Worm (Caenorhabditis elegans) whole organism, young adult: ENCODE results near the gene F38B7.3.
A peak's percentile ranks its signal among the peaks of the same experiment; 100 is the strongest.

Experiments
- C06A6.2 ChIP-seq: fragments of 200-800 bp; sonication (Bioruptor generic); conservative IDR thresholded peaks from 2 replicates; pipeline ENCODE4 v1.3.6; 2022; ENCODE audit warnings: missing genetic modification characterization, missing compliant biosample characterization
- F57C9.4 ChIP-seq: sonication (generic microtip); optimal IDR thresholded peaks from 2 replicates; lab custom pipeline; 2017; ENCODE audit warnings: mild to moderate bottlenecking, missing genetic modification characterization, missing compliant biosample characterization
- K12H6.12 ChIP-seq: fragments of 200-800 bp; sonication (Bioruptor generic); optimal IDR thresholded peaks from 2 replicates; lab custom pipeline; 2018; ENCODE audit warnings: mild to moderate bottlenecking, missing genetic modification characterization, missing compliant biosample characterization
- Y56A3A.18 ChIP-seq: fragments of 200-800 bp; sonication (Bioruptor generic); IDR thresholded peaks from 2 replicates; pipeline ENCODE4 v1.3.6; 2022; ENCODE audit warnings: missing genetic modification reagents, missing genetic modification characterization, missing compliant biosample characterization
- Y79H2A.3 ChIP-seq: fragments of 200-800 bp; sonication (Bioruptor generic); conservative IDR thresholded peaks from 2 replicates; pipeline ENCODE4 v1.3.6; 2022; ENCODE audit warnings: missing genetic modification reagents, missing genetic modification characterization, missing compliant biosample characterization
- ama-1 ChIP-seq, 3 experiments: fragments of 150-350 bp in 1 of 3; sonication (generic microtip) in 2 of 3; optimal IDR thresholded peaks; 2 replicates each; lab custom pipeline; 2014 to 2018; ENCODE audit warnings: missing biosample characterization in 2 of 3, missing genetic modification characterization in 2 of 3, missing genetic modification reagents in 2 of 3
- aptf-2 ChIP-seq: fragments of 200-800 bp; sonication (Bioruptor generic); conservative IDR thresholded peaks from 2 replicates; pipeline ENCODE4 v1.3.6; 2022; ENCODE audit warnings: missing genetic modification reagents, missing genetic modification characterization, missing compliant biosample characterization
- attf-5 ChIP-seq: fragments of 200-800 bp; sonication (Bioruptor generic); optimal IDR thresholded peaks from 2 replicates; lab custom pipeline; 2018; ENCODE audit warnings: mild to moderate bottlenecking, missing genetic modification characterization, missing compliant biosample characterization
- cebp-1 ChIP-seq, 2 experiments: fragments of 200-800 bp in 1 of 2; sonication (Bioruptor generic) in 1 of 2; sonication (generic microtip) in 1 of 2; IDR thresholded peaks in 1 of 2; optimal IDR thresholded peaks in 1 of 2; 2 replicates each; pipeline versions ENCODE4 v1.3.6 to Lab custom; 2017 to 2022; ENCODE audit warnings: missing compliant biosample characterization in 2 of 2, missing genetic modification characterization in 2 of 2, mild to moderate bottlenecking in 1 of 2, missing genetic modification reagents in 1 of 2, moderate library complexity in 1 of 2
- ceh-100 ChIP-seq: fragments of 200-800 bp; sonication (Bioruptor generic); IDR thresholded peaks from 2 replicates; pipeline ENCODE4 v1.3.6; 2022; ENCODE audit warnings: missing genetic modification reagents, missing genetic modification characterization, missing compliant biosample characterization
- ceh-27 ChIP-seq: fragments of 200-800 bp; sonication (Bioruptor generic); optimal IDR thresholded peaks from 2 replicates; lab custom pipeline; 2018; ENCODE audit warnings: mild to moderate bottlenecking, missing genetic modification characterization, moderate library complexity, missing compliant biosample characterization
- ceh-79 ChIP-seq: sonication (generic microtip); optimal IDR thresholded peaks from 2 replicates; lab custom pipeline; 2017; ENCODE audit warnings: mild to moderate bottlenecking, missing genetic modification characterization, missing compliant biosample characterization
- die-1 ChIP-seq: sonication (generic microtip); optimal IDR thresholded peaks from 2 replicates; lab custom pipeline; 2016; ENCODE audit warnings: missing genotype, mild to moderate bottlenecking, missing genetic modification characterization, missing compliant biosample characterization
- dox-1 ChIP-seq: fragments of 200-800 bp; sonication (Bioruptor generic); IDR thresholded peaks from 2 replicates; pipeline ENCODE4 v1.3.6; 2022; ENCODE audit warnings: missing genetic modification reagents, missing genetic modification characterization, missing compliant biosample characterization
- egl-18 ChIP-seq: fragments of 200-800 bp; sonication (Bioruptor generic); IDR thresholded peaks from 2 replicates; pipeline ENCODE4 v1.3.6; 2022; ENCODE audit warnings: missing genetic modification reagents, missing genetic modification characterization, missing compliant biosample characterization
- egl-44 ChIP-seq: fragments of 200-800 bp; sonication (Bioruptor generic); IDR thresholded peaks from 2 replicates; pipeline ENCODE4 v1.3.6; 2022; ENCODE audit warnings: missing genetic modification reagents, missing genetic modification characterization, missing compliant biosample characterization
- hmg-1.2 ChIP-seq: fragments of 200-800 bp; sonication (Bioruptor generic); IDR thresholded peaks from 2 replicates; pipeline ENCODE4 v1.3.6; 2022; ENCODE audit warnings: missing genetic modification reagents, missing genetic modification characterization, missing compliant biosample characterization
- hrde-1 ChIP-seq: sonication (generic microtip); optimal IDR thresholded peaks from 2 replicates; lab custom pipeline; 2016; ENCODE audit warnings: missing genetic modification characterization, mild to moderate bottlenecking, missing compliant biosample characterization, moderate library complexity, missing genotype, missing genetic modification reagents, borderline replicate concordance
- lin-35 ChIP-seq, 3 experiments: fragments of 150-350 bp in 2 of 3; sonication (generic microtip) in 1 of 3; optimal IDR thresholded peaks; 2 replicates each; lab custom pipeline; 2014 to 2018; ENCODE audit warnings: missing biosample characterization in 3 of 3, missing genetic modification characterization in 3 of 3, missing genetic modification reagents in 3 of 3
- lin-54 ChIP-seq: fragments of 200-800 bp; sonication (Bioruptor generic); optimal IDR thresholded peaks from 2 replicates; lab custom pipeline; 2018; ENCODE audit warnings: mild to moderate bottlenecking, missing genetic modification characterization, missing compliant biosample characterization
- madf-8 ChIP-seq: fragments of 200-800 bp; sonication (Bioruptor generic); conservative IDR thresholded peaks from 2 replicates; pipeline ENCODE4 v1.3.6; 2022; ENCODE audit warnings: missing genetic modification reagents, missing genetic modification characterization, missing compliant biosample characterization
- mel-28 ChIP-seq: sonication (generic microtip); optimal IDR thresholded peaks from 2 replicates; lab custom pipeline; 2016; ENCODE audit warnings: borderline replicate concordance, mild to moderate bottlenecking, missing genetic modification characterization, missing compliant biosample characterization
- nfyb-1 ChIP-seq: fragments of 200-800 bp; sonication (Bioruptor generic); IDR thresholded peaks from 2 replicates; pipeline ENCODE4 v1.3.6; 2022; ENCODE audit warnings: missing genetic modification reagents, missing genetic modification characterization, missing compliant biosample characterization
- nhr-27 ChIP-seq: fragments of 200-800 bp; sonication (Bioruptor generic); optimal IDR thresholded peaks from 2 replicates; lab custom pipeline; 2018; ENCODE audit warnings: mild to moderate bottlenecking, missing genetic modification characterization, moderate library complexity, missing compliant biosample characterization
- nhr-80 ChIP-seq: sonication (generic microtip); optimal IDR thresholded peaks from 2 replicates; lab custom pipeline; 2016; ENCODE audit warnings: missing genetic modification characterization, missing compliant biosample characterization
- nhr-90 ChIP-seq: sonication (generic microtip); optimal IDR thresholded peaks from 2 replicates; lab custom pipeline; 2016; ENCODE audit warnings: missing genotype, mild to moderate bottlenecking, missing genetic modification characterization, missing compliant biosample characterization
- pha-4 ChIP-seq: fragments of 150-350 bp; sonication (generic microtip); optimal IDR thresholded peaks from 2 replicates; lab custom pipeline; 2014; ENCODE audit warnings: missing biosample characterization, missing genetic modification reagents, missing genetic modification characterization
- rcor-1 ChIP-seq: fragments of 200-800 bp; sonication (Bioruptor generic); IDR thresholded peaks from 2 replicates; pipeline ENCODE4 v1.3.6; 2022; ENCODE audit warnings: missing genetic modification reagents, missing genetic modification characterization, missing compliant biosample characterization
- snpc-1.1 ChIP-seq: sonication (generic microtip); optimal IDR thresholded peaks from 2 replicates; lab custom pipeline; 2017; ENCODE audit warnings: missing genetic modification characterization, mild to moderate bottlenecking, missing compliant biosample characterization, antibody characterized with exemption, moderate library complexity, missing genotype, missing genetic modification reagents; ENCODE audit not compliant: insufficient read depth
- snpc-4 ChIP-seq, 5 experiments: fragments of 150-350 bp in 1 of 5; sonication (generic microtip) in 4 of 5; optimal IDR thresholded peaks; 2 replicates each; lab custom pipeline; 2014 to 2018; ENCODE audit warnings: missing genetic modification characterization in 5 of 5, missing biosample characterization in 3 of 5, antibody characterized with exemption in 2 of 5, mild to moderate bottlenecking in 2 of 5, missing compliant biosample characterization in 2 of 5, missing genotype in 2 of 5, moderate library complexity in 2 of 5, missing genetic modification reagents in 1 of 5
- somi-1 ChIP-seq: fragments of 200-800 bp; sonication (Bioruptor generic); optimal IDR thresholded peaks from 2 replicates; lab custom pipeline; 2018; ENCODE audit warnings: mild to moderate bottlenecking, missing genetic modification characterization, missing compliant biosample characterization
- sptf-2 ChIP-seq: fragments of 200-800 bp; sonication (Bioruptor generic); optimal IDR thresholded peaks from 2 replicates; lab custom pipeline; 2018; ENCODE audit warnings: mild to moderate bottlenecking, missing genetic modification characterization, missing compliant biosample characterization
- tbp1 ChIP-seq: fragments of 200-800 bp; sonication (Bioruptor generic); optimal IDR thresholded peaks from 2 replicates; lab custom pipeline; 2018; ENCODE audit warnings: mild to moderate bottlenecking, missing genetic modification characterization, missing compliant biosample characterization
- unc-62 ChIP-seq: fragments of 150-350 bp; optimal IDR thresholded peaks from 2 replicates; lab custom pipeline; 2014; ENCODE audit warnings: missing biosample characterization, missing genetic modification reagents, missing genetic modification characterization
- ztf-18 ChIP-seq: sonication (generic microtip); optimal IDR thresholded peaks from 2 replicates; lab custom pipeline; 2016; ENCODE audit warnings: missing genotype, mild to moderate bottlenecking, missing genetic modification characterization, missing compliant biosample characterization
- ztf-26 ChIP-seq: sonication (generic microtip); optimal IDR thresholded peaks from 2 replicates; lab custom pipeline; 2017; ENCODE audit warnings: missing genetic modification characterization, missing compliant biosample characterization

The F38B7.3 gene

DNA sequence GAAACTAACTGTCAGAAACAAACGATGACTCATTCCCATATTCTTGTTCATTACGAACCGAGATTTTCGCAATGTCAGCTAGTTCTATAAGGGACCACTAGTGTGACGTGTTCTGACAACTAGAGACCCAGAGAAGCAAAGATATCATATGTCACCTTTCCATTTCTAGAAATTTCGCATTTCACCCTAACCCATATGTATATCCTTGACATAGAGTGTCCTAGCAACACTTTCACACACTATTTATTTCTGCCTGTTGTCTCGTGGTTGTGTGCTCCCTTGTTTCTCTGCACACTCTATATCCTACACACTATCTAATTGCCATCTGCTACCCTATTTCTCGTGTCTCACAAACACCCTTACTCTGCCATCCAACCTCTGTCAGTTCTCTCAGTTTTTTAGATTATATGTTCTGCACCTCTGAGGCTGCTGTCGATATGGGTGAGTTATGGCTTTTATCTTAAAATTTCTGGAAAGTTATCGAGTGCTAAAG is at the start of gene F38B7.3, which contains the start of gene F38B7.17:
TSS of gene F38B7.3 (plus strand) at position 194 of the 493 bp plus-strand sequence.
TSS of gene F38B7.17 (minus strand) at position 51 of the 493 bp plus-strand sequence.
- no peak for TF ChIP-seq die-1
- TF ChIP-seq cebp-1 (GFP tag; IDR thresholded peaks at IDR 0.05; lab: Robert Waterston, UW), result no peak
- TF ChIP-seq cebp-1 (tag; optimal IDR thresholded peaks at IDR 0.05; lab: Kevin White, UChicago), result peak; percentile 64
- peak; percentile 15 for TF ChIP-seq lin-54 (GFP tag; lab: Kevin White, UChicago)
- peak; percentile 18 for TF ChIP-seq tbp1 (GFP tag; lab: Kevin White, UChicago)
- no peak for TF ChIP-seq mel-28
- TF ChIP-seq lin-35 (GFP tag; optimal IDR thresholded peaks at IDR 0.05; lab: Kevin White, UChicago), result peak in 1 of 3 experiments; percentile 32
- TF ChIP-seq pha-4 (tag; lab: Kevin White, UChicago), result no peak
- no peak for TF ChIP-seq sptf-2 (GFP tag; lab: Kevin White, UChicago)
- TF ChIP-seq rcor-1 (GFP tag; lab: Robert Waterston, UW), result no peak
- TF ChIP-seq ceh-79 (tag; lab: Kevin White, UChicago), result no peak
- no peak for TF ChIP-seq aptf-2 (GFP tag; lab: Robert Waterston, UW)
- peak; percentile 29 for TF ChIP-seq ztf-18 (tag; lab: Kevin White, UChicago)
- no peak for TF ChIP-seq Y79H2A.3
- TF ChIP-seq madf-8 (GFP tag; lab: Robert Waterston, UW), result no peak
- no peak for TF ChIP-seq snpc-1.1 (tag; lab: Kevin White, UChicago)
- TF ChIP-seq ceh-27 (GFP tag; lab: Kevin White, UChicago), result peak; percentile 15
- no peak for TF ChIP-seq snpc-4 (GFP tag; optimal IDR thresholded peaks at IDR 0.05; lab: Kevin White, UChicago)
- TF ChIP-seq snpc-4 (tag; optimal IDR thresholded peaks at IDR 0.05; lab: Kevin White, UChicago), result peak in 3 of 4 experiments; percentile 6 to 48 (median 6)
- 0 out of 2 replicates have a peak, but pooled peaks have one; percentile 19 for TF ChIP-seq dox-1 (GFP tag; lab: Robert Waterston, UW)
- no peak for TF ChIP-seq C06A6.2 (GFP tag; lab: Robert Waterston, UW)
- no peak for TF ChIP-seq ama-1 (optimal IDR thresholded peaks at IDR 0.05; lab: Kevin White, UChicago)
- no peak for TF ChIP-seq ama-1 (GFP tag; optimal IDR thresholded peaks at IDR 0.05; lab: Kevin White, UChicago)
- peak; percentile 90 for TF ChIP-seq hmg-1.2 (GFP tag; lab: Robert Waterston, UW)
- no peak for TF ChIP-seq nhr-27 (tag; lab: Kevin White, UChicago)
- TF ChIP-seq nhr-80, result peak; percentile 56
- peak; percentile 28 for TF ChIP-seq K12H6.12 (tag; lab: Kevin White, UChicago)
- TF ChIP-seq ztf-26 (tag; lab: Kevin White, UChicago), result peak; percentile 30
- TF ChIP-seq unc-62 (GFP tag; lab: Kevin White, UChicago), result no peak
- TF ChIP-seq ceh-100, result no peak
- no peak for TF ChIP-seq egl-44
- TF ChIP-seq F57C9.4 (tag; lab: Kevin White, UChicago), result no peak
- peak; percentile 60 for TF ChIP-seq attf-5
- TF ChIP-seq egl-18, result no peak
- TF ChIP-seq hrde-1, result no peak
- no peak for TF ChIP-seq nhr-90 (tag; lab: Kevin White, UChicago)
- TF ChIP-seq nfyb-1, result no peak

DNA sequence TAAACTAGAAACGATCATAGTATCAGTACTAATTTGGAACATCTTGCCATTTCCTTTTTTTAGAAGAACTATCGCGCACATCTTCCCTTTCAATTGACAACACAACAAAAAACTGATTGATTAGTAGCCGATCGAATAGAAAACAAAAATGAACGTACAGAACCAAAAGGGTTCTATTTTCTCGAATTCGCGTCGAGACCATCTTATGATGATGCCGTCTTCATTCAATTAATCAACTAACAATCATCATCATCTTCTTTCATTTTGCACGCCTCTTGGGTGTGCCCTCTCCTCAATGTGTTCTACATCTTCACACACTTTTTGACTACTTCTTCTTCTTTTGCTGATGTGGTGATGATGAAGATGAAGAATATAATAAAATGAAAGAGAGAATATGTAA is 49.1 kb upstream of the F38B7.3 start:
- TF ChIP-seq Y56A3A.18 (no peak), somi-1 (GFP tag; lab: Kevin White, UChicago) (peak; percentile 10)
